Fruit fly (Drosophila melanogaster) whole organism, prepupa: ENCODE data around the gene msd5.

Experiments used
- Blimp-1 ChIP-seq: fragments of 200-800 bp; sonication (Bioruptor generic); optimal IDR thresholded peaks from 3 replicates; lab custom pipeline; 2017; ENCODE audit warnings: missing biosample characterization, missing genetic modification characterization, mild to moderate bottlenecking, moderate library complexity, missing genetic modification reagents
- CG10631 ChIP-seq: fragments of 200-800 bp; sonication (Bioruptor generic); optimal IDR thresholded peaks from 2 replicates; lab custom pipeline; 2016; ENCODE audit warnings: missing biosample characterization, missing genetic modification characterization
- CG11902 ChIP-seq: fragments of 200-800 bp; sonication (Bioruptor generic); optimal IDR thresholded peaks from 3 replicates; lab custom pipeline; 2016; ENCODE audit warnings: missing biosample characterization, missing genetic modification characterization
- CG15336 ChIP-seq: fragments of 200-800 bp; sonication (Bioruptor generic); IDR thresholded peaks from 2 replicates; pipeline ENCODE4 v1.3.6; 2022; ENCODE audit warnings: missing biosample characterization, missing genetic modification characterization
- CG16779 ChIP-seq: fragments of 200-800 bp; sonication (Bioruptor generic); optimal IDR thresholded peaks from 3 replicates; lab custom pipeline; 2017; ENCODE audit warnings: missing biosample characterization, mild to moderate bottlenecking, missing genetic modification characterization
- CG3032 ChIP-seq: fragments of 200-800 bp; optimal IDR thresholded peaks from 2 replicates; lab custom pipeline; 2019; ENCODE audit warnings: missing biosample characterization, mild to moderate bottlenecking, missing genetic modification characterization, moderate library complexity
- CG31627 ChIP-seq: fragments of 200-800 bp; sonication (Bioruptor generic); optimal IDR thresholded peaks from 3 replicates; lab custom pipeline; 2016; ENCODE audit warnings: missing biosample characterization, missing genetic modification characterization
- CG32006 ChIP-seq: fragments of 200-800 bp; sonication (Bioruptor generic); optimal IDR thresholded peaks from 3 replicates; lab custom pipeline; 2017; ENCODE audit warnings: missing biosample characterization, mild to moderate bottlenecking, missing genetic modification characterization
- CG34406 ChIP-seq: fragments of 200-800 bp; sonication (Bioruptor generic); optimal IDR thresholded peaks from 3 replicates; lab custom pipeline; 2016; ENCODE audit warnings: missing biosample characterization, missing genetic modification characterization
- CG4318 ChIP-seq: fragments of 200-800 bp; sonication (Bioruptor generic); optimal IDR thresholded peaks from 3 replicates; lab custom pipeline; 2017; ENCODE audit warnings: missing biosample characterization, mild to moderate bottlenecking, missing genetic modification characterization
- CG6163 ChIP-seq: fragments of 200-800 bp; sonication (Bioruptor generic); IDR thresholded peaks from 3 replicates; pipeline ENCODE4 v1.3.6; 2022; ENCODE audit warnings: missing biosample characterization, missing genetic modification characterization
- CG6276 ChIP-seq: fragments of 200-800 bp; sonication (Bioruptor generic); optimal IDR thresholded peaks from 2 replicates; lab custom pipeline; 2017; ENCODE audit warnings: missing biosample characterization, mild to moderate bottlenecking, missing genetic modification characterization
- CG6792 ChIP-seq: fragments of 200-800 bp; sonication (Bioruptor generic); optimal IDR thresholded peaks from 3 replicates; lab custom pipeline; 2016; ENCODE audit warnings: missing biosample characterization, missing genetic modification characterization
- CG6854 ChIP-seq: fragments of 200-800 bp; sonication (Bioruptor generic); optimal IDR thresholded peaks from 2 replicates; lab custom pipeline; 2017; ENCODE audit warnings: missing biosample characterization, mild to moderate bottlenecking, missing genetic modification characterization
- CG8119 ChIP-seq: fragments of 200-800 bp; sonication (Bioruptor generic); IDR thresholded peaks from 3 replicates; pipeline ENCODE4 v1.3.6; 2022; ENCODE audit warnings: missing biosample characterization, missing genetic modification characterization
- Eip78C ChIP-seq: fragments of 200-800 bp; sonication (Bioruptor generic); peaks from one replicate; lab custom pipeline; 2016; ENCODE audit warnings: missing biosample characterization, missing genetic modification characterization
- Eip93F ChIP-seq: fragments of 200-800 bp; sonication (Bioruptor generic); optimal IDR thresholded peaks from 2 replicates; lab custom pipeline; 2016; ENCODE audit warnings: missing biosample characterization, mild to moderate bottlenecking, missing genetic modification characterization
- Ets21C ChIP-seq: fragments of 200-800 bp; sonication (Bioruptor generic); optimal IDR thresholded peaks from 3 replicates; lab custom pipeline; 2016; ENCODE audit warnings: missing biosample characterization, missing genetic modification characterization
- Gug ChIP-seq: fragments of 200-800 bp; sonication (Bioruptor generic); IDR thresholded peaks from 2 replicates; pipeline ENCODE4 v1.3.6; 2022; ENCODE audit warnings: missing biosample characterization, missing genetic modification characterization
- Hr39 ChIP-seq: fragments of 200-800 bp; sonication (Bioruptor generic); optimal IDR thresholded peaks from 2 replicates; lab custom pipeline; 2016; ENCODE audit warnings: missing biosample characterization, missing genetic modification characterization
- Hr4 ChIP-seq: fragments of 200-800 bp; sonication (Bioruptor generic); optimal IDR thresholded peaks from 3 replicates; lab custom pipeline; 2016; ENCODE audit warnings: missing biosample characterization, missing genetic modification characterization
- Lpt ChIP-seq: fragments of 200-800 bp; sonication (Bioruptor generic); optimal IDR thresholded peaks from 3 replicates; lab custom pipeline; 2016; ENCODE audit warnings: missing biosample characterization, missing genetic modification characterization
- Met ChIP-seq: fragments of 200-800 bp; sonication (Bioruptor generic); optimal IDR thresholded peaks from 3 replicates; lab custom pipeline; 2016; ENCODE audit warnings: missing biosample characterization, missing genetic modification characterization
- OdsH ChIP-seq: fragments of 200-800 bp; sonication (Bioruptor generic); optimal IDR thresholded peaks from 3 replicates; lab custom pipeline; 2016; ENCODE audit warnings: missing biosample characterization, missing genetic modification characterization
- Smox ChIP-seq: fragments of 200-800 bp; sonication (Bioruptor generic); optimal IDR thresholded peaks from 3 replicates; lab custom pipeline; 2016; ENCODE audit warnings: missing biosample characterization, missing genetic modification characterization
- Sox102F ChIP-seq: fragments of 200-800 bp; sonication (Bioruptor generic); optimal IDR thresholded peaks from 2 replicates; lab custom pipeline; 2016; ENCODE audit warnings: missing biosample characterization, mild to moderate bottlenecking, missing genetic modification characterization
- Sox14 ChIP-seq: fragments of 200-800 bp; sonication (Bioruptor generic); optimal IDR thresholded peaks from 3 replicates; lab custom pipeline; 2016; ENCODE audit warnings: missing biosample characterization, missing genetic modification characterization
- Sox15 ChIP-seq: fragments of 200-800 bp; sonication (Bioruptor generic); optimal IDR thresholded peaks from 3 replicates; lab custom pipeline; 2016; ENCODE audit warnings: missing biosample characterization, missing genetic modification characterization
- achi ChIP-seq: fragments of 200-800 bp; sonication (Bioruptor generic); optimal IDR thresholded peaks from 3 replicates; lab custom pipeline; 2016; ENCODE audit warnings: missing biosample characterization, missing genetic modification characterization
- acj6 ChIP-seq: fragments of 200-800 bp; sonication (Bioruptor generic); optimal IDR thresholded peaks from 3 replicates; lab custom pipeline; 2016; ENCODE audit warnings: missing biosample characterization, missing genetic modification characterization
- cyc ChIP-seq: fragments of 200-800 bp; sonication (Bioruptor generic); optimal IDR thresholded peaks from 3 replicates; lab custom pipeline; 2016; ENCODE audit warnings: missing biosample characterization, missing genetic modification characterization
- dac ChIP-seq: fragments of 200-800 bp; sonication (Bioruptor generic); optimal IDR thresholded peaks from 2 replicates; lab custom pipeline; 2017; ENCODE audit warnings: missing biosample characterization, mild to moderate bottlenecking, missing genetic modification characterization
- dsx ChIP-seq: fragments of 200-800 bp; optimal IDR thresholded peaks from 3 replicates; lab custom pipeline; 2019; ENCODE audit warnings: missing biosample characterization, mild to moderate bottlenecking, missing genetic modification characterization, moderate library complexity; ENCODE audit not compliant: poor library complexity, severe bottlenecking
- eg ChIP-seq: fragments of 200-800 bp; sonication (Bioruptor generic); IDR thresholded peaks from 3 replicates; pipeline ENCODE4 v1.3.6; 2022; ENCODE audit warnings: missing biosample characterization, missing genetic modification characterization
- esn ChIP-seq: fragments of 200-800 bp; sonication (Bioruptor generic); optimal IDR thresholded peaks from 2 replicates; lab custom pipeline; 2016; ENCODE audit warnings: missing biosample characterization, mild to moderate bottlenecking, missing genetic modification characterization, moderate library complexity
- fd85E ChIP-seq: fragments of 200-800 bp; sonication (Bioruptor generic); optimal IDR thresholded peaks from 3 replicates; lab custom pipeline; 2016; ENCODE audit warnings: missing biosample characterization, missing genetic modification characterization
- fkh ChIP-seq: fragments of 200-800 bp; sonication (Bioruptor generic); optimal IDR thresholded peaks from 3 replicates; lab custom pipeline; 2017; ENCODE audit warnings: missing biosample characterization, mild to moderate bottlenecking, missing genetic modification characterization, moderate library complexity
- lz ChIP-seq: fragments of 200-800 bp; sonication (Bioruptor generic); optimal IDR thresholded peaks from 3 replicates; lab custom pipeline; 2016; ENCODE audit warnings: missing biosample characterization, missing genetic modification characterization
- net ChIP-seq: fragments of 200-800 bp; sonication (Bioruptor generic); optimal IDR thresholded peaks from 3 replicates; lab custom pipeline; 2016; ENCODE audit warnings: missing biosample characterization, missing genetic modification characterization
- salr ChIP-seq, 2 experiments: fragments of 200-800 bp; sonication (Bioruptor generic); optimal IDR thresholded peaks; 3 replicates each; lab custom pipeline; 2016 to 2018; ENCODE audit warnings: missing biosample characterization in 2 of 2, missing genetic modification characterization in 2 of 2, mild to moderate bottlenecking in 1 of 2
- spab ChIP-seq: fragments of 200-800 bp; sonication (Bioruptor generic); optimal IDR thresholded peaks from 2 replicates; lab custom pipeline; 2017; ENCODE audit warnings: missing biosample characterization, mild to moderate bottlenecking, missing genetic modification characterization, missing genetic modification reagents
- ss ChIP-seq, 2 experiments: fragments of 200-800 bp; sonication (Bioruptor generic); optimal IDR thresholded peaks; 2 replicates in 1 of 2; 3 replicates in 1 of 2; lab custom pipeline; 2017 to 2018; ENCODE audit warnings: mild to moderate bottlenecking in 2 of 2, missing biosample characterization in 2 of 2, missing genetic modification characterization in 2 of 2, moderate library complexity in 1 of 2
- svp ChIP-seq: fragments of 200-800 bp; sonication (Bioruptor generic); peaks from one replicate; lab custom pipeline; 2016; ENCODE audit warnings: missing biosample characterization, missing genetic modification characterization
- vri ChIP-seq: fragments of 200-800 bp; sonication (Bioruptor generic); optimal IDR thresholded peaks from 3 replicates; lab custom pipeline; 2016; ENCODE audit warnings: missing biosample characterization, mild to moderate bottlenecking, missing genetic modification characterization

msd5 gene

DNA sequence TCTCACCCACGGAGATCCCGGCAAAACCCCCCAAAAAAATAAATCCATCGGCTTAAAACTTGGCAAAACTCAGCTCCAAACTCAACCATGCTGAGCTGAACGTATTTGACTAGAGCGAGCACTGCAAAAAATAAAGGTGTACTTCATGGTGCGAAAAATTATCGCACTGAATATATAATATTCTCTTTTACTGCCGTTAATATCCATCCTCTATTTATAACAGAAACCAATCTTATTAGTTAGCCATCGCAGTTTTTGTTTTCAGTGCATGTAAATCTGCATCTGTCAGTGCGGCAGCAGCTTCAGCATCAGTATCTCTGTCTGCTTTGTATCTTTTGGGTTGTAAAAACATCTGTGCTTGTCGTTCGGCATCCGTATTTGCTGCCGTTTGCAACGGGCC lies 38.0 kb upstream of the msd5 start (continued):
- TF ChIP-seq esn (peak; percentile 28), svp (GFP tag; lab: Kevin White, UChicago) (peak; percentile 66), CG11902 (GFP tag; lab: Kevin White, UChicago) (no peak), spab (GFP tag; lab: Kevin White, UChicago) (no peak), net (GFP tag; lab: Kevin White, UChicago) (peak; percentile 53), CG3032 (no peak), CG34406 (GFP tag; lab: Kevin White, UChicago) (peak; percentile 27), Sox102F (GFP tag; lab: Kevin White, UChicago) (peak; percentile 13), dac (GFP tag; lab: Kevin White, UChicago) (peak; percentile 18), CG6276 (GFP tag; lab: Kevin White, UChicago) (peak; percentile 27), Hr39 (GFP tag; lab: Kevin White, UChicago) (peak; percentile 47), cyc (GFP tag; lab: Kevin White, UChicago) (no peak), salr (GFP tag; optimal IDR thresholded peaks at IDR 0.05; lab: Kevin White, UChicago) (no peak), dsx (GFP tag; lab: Kevin White, UChicago) (no peak), Blimp-1 (GFP tag; lab: Kevin White, UChicago) (no peak), Sox15 (GFP tag; lab: Kevin White, UChicago) (peak; percentile 11)
- TF ChIP-seq, all 60 proteins: peak for 35

DNA sequence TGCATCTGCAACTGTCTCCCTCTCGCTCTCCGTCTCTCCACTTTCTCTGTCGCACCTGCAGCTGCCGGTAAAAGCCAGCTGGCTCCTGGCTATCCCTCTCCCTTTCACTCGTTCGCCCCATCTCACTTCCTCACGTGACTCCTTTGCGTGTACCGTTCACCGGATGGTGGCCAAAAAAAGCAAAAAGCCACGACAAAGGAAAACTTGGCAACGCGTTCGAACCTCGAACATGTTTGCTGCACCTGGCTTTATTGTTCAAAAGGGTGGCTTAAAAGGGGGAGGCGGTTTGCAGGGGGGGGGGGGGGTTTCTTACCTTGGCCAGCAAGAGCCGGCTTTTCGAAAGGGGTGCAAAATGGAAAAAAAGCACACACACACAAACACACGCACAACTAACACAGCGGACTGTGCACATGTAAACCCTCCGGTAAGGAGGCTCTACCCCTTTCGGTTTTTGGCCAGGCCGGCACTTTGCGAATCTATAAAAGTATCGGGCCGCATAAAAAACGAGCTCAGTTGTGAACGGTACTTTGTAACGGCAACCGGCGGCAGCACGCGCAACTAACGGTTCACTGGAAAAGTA lies 37.2 kb upstream of the msd5 start, which contains the start of gene ru:
ru (plus strand) TSS at position 530 of the 580 bp plus-strand sequence.
- TF ChIP-seq Eip78C (GFP tag; lab: Kevin White, UChicago) (peak; percentile 40), ss (GFP tag; optimal IDR thresholded peaks at IDR 0.05; lab: Kevin White, UChicago) (peak; percentile 36 to 59), esn (no peak)

dm6 chr3L:1368201-1368617 lies 35.3 kb upstream of the msd5 start:
- TF ChIP-seq CG15336 (GFP tag; lab: Robert Waterston, UW) (peak; percentile 47), CG6163 (peak; percentile 88), Eip93F (GFP tag; lab: Kevin White, UChicago) (no peak), dsx (GFP tag; lab: Kevin White, UChicago) (peak; percentile 11), Gug (GFP tag; lab: Robert Waterston, UW) (no peak), Hr39 (GFP tag; lab: Kevin White, UChicago) (peak; percentile 89), spab (GFP tag; lab: Kevin White, UChicago) (peak; percentile 21), Lpt (GFP tag; lab: Kevin White, UChicago) (no peak), Sox102F (GFP tag; lab: Kevin White, UChicago) (peak; percentile 38), Smox (GFP tag; lab: Kevin White, UChicago) (peak; percentile 71), OdsH (GFP tag; lab: Kevin White, UChicago) (peak; percentile 73), cyc (GFP tag; lab: Kevin White, UChicago) (peak; percentile 86), CG34406 (GFP tag; lab: Kevin White, UChicago) (peak; percentile 77), achi (GFP tag; lab: Kevin White, UChicago) (peak; percentile 64), lz (GFP tag; lab: Kevin White, UChicago) (peak; percentile 76), CG6854 (GFP tag; lab: Kevin White, UChicago) (peak; percentile 2), vri (GFP tag; lab: Kevin White, UChicago) (peak; percentile 71), acj6 (peak; percentile 75), fd85E (GFP tag; lab: Kevin White, UChicago) (no peak), Hr4 (GFP tag; lab: Kevin White, UChicago) (peak; percentile 37), CG32006 (GFP tag; lab: Kevin White, UChicago) (peak; percentile 35), Ets21C (GFP tag; lab: Kevin White, UChicago) (peak; percentile 76), fkh (GFP tag; lab: Kevin White, UChicago) (peak; percentile 61), CG16779 (tag; lab: Kevin White, UChicago) (no peak), CG6792 (GFP tag; lab: Kevin White, UChicago) (peak; percentile 74), Sox14 (GFP tag; lab: Kevin White, UChicago) (peak; percentile 62), Sox15 (GFP tag; lab: Kevin White, UChicago) (peak; percentile 71), ss (GFP tag; optimal IDR thresholded peaks at IDR 0.05; lab: Kevin White, UChicago) (peak in 1 of 2 experiments; percentile 49), CG3032 (peak; percentile 55), CG6276 (GFP tag; lab: Kevin White, UChicago) (no peak), CG10631 (GFP tag; lab: Kevin White, UChicago) (peak; percentile 53), esn (peak; percentile 83), CG8119 (GFP tag; lab: Robert Waterston, UW) (peak; percentile 33; the same call in 2 of the 3 replicates), Met (GFP tag; lab: Kevin White, UChicago) (peak; percentile 83), net (GFP tag; lab: Kevin White, UChicago) (peak; percentile 58), eg (GFP tag; lab: Robert Waterston, UW) (peak; percentile 35; the same call in 1 of the 3 replicates), CG4318 (no peak), CG31627 (peak; percentile 89)
